Fruit fly (Drosophila melanogaster): ENCODE results near the gene CG6766.

The CG6766 gene

dm6 chr2L:12045941-12046855 is 5.7 kb upstream of the CG6766 start, which contains the start of gene CG6770 (continued):
- TF ChIP-seq CG6808 (GFP tag; optimal IDR thresholded peaks at IDR 0.05) (peak; percentile 88), Smox (GFP tag; optimal IDR thresholded peaks at IDR 0.05) (peak; percentile 92), CG3032 (tag; optimal IDR thresholded peaks at IDR 0.05) (peak; percentile 88), topi (GFP tag; optimal IDR thresholded peaks at IDR 0.05) (peak; percentile 87), Eip78C (GFP tag) (peak; percentile 97), CG6163 (GFP tag; IDR thresholded peaks at IDR 0.05) (peak; percentile 91), ss (GFP tag; optimal IDR thresholded peaks at IDR 0.05) (peak; percentile 81 to 87), CG16779 (tag; optimal IDR thresholded peaks at IDR 0.05) (peak; percentile 85), CG11762 (GFP tag; optimal IDR thresholded peaks at IDR 0.05; ENCODE audit: insufficient read depth) (peak; percentile 79), CG4318 (GFP tag; optimal IDR thresholded peaks at IDR 0.05) (peak; percentile 38), Sox14 (GFP tag; optimal IDR thresholded peaks at IDR 0.05) (peak; percentile 74), Eip75B (GFP tag; optimal IDR thresholded peaks at IDR 0.05) (peak; percentile 85), cyc (GFP tag; optimal IDR thresholded peaks at IDR 0.05) (peak; percentile 80), CG15336 (GFP tag; IDR thresholded peaks at IDR 0.05) (peak; percentile 92), CG8119 (GFP tag; IDR thresholded peaks at IDR 0.05) (peak; percentile 89), svp (GFP tag) (peak; percentile 94), Hr38 (GFP tag; optimal IDR thresholded peaks at IDR 0.05) (no peak), pdm3 (GFP tag; optimal IDR thresholded peaks at IDR 0.05) (peak; percentile 87), CG1621 (tag; optimal IDR thresholded peaks at IDR 0.05) (peak; percentile 64), Met (GFP tag; optimal IDR thresholded peaks at IDR 0.05) (peak; percentile 91), CG31627 (GFP tag; optimal IDR thresholded peaks at IDR 0.05) (peak; percentile 82), fd85E (GFP tag; optimal IDR thresholded peaks at IDR 0.05) (peak; percentile 63), CG10669 (GFP tag; optimal IDR thresholded peaks at IDR 0.05) (peak; percentile 80), Sox15 (GFP tag; optimal IDR thresholded peaks at IDR 0.05) (peak; percentile 61), Ets21C (GFP tag; optimal IDR thresholded peaks at IDR 0.05) (peak; percentile 79)

- no peak for TF ChIP-seq topi (GFP tag; optimal IDR thresholded peaks at IDR 0.05)
- no peak for TF ChIP-seq Hr38 (GFP tag; optimal IDR thresholded peaks at IDR 0.05)
- TF ChIP-seq dsx (GFP tag; optimal IDR thresholded peaks at IDR 0.05; ENCODE audit: poor library complexity, severe bottlenecking), result no peak
- no peak for TF ChIP-seq Gug (GFP tag; IDR thresholded peaks at IDR 0.05)
- TF ChIP-seq Sox102F (GFP tag; optimal IDR thresholded peaks at IDR 0.05), result no peak
- TF ChIP-seq CG34406 (GFP tag; optimal IDR thresholded peaks at IDR 0.05), result no peak
These were observed 5.1 kb upstream of the CG6766 start for dm6 chr2L:12045578-12045940.

- peak; percentile 51 for TF ChIP-seq Ets21C (GFP tag; optimal IDR thresholded peaks at IDR 0.05)
- peak; percentile 67 for TF ChIP-seq dac (GFP tag; optimal IDR thresholded peaks at IDR 0.05)
- no peak for TF ChIP-seq Hr38 (GFP tag; optimal IDR thresholded peaks at IDR 0.05)
- peak; percentile 46 for TF ChIP-seq CG9139 (GFP tag; optimal IDR thresholded peaks at IDR 0.05)
- peak; percentile 70 for TF ChIP-seq CG11294 (GFP tag; IDR thresholded peaks at IDR 0.05)
- TF ChIP-seq CG6808 (GFP tag; optimal IDR thresholded peaks at IDR 0.05), result peak; percentile 73
- TF ChIP-seq fd85E (GFP tag; optimal IDR thresholded peaks at IDR 0.05), result peak; percentile 26
- TF ChIP-seq dsx (GFP tag; optimal IDR thresholded peaks at IDR 0.05; ENCODE audit: poor library complexity, severe bottlenecking), result peak; percentile 47
- TF ChIP-seq CG11762 (GFP tag; optimal IDR thresholded peaks at IDR 0.05; ENCODE audit: insufficient read depth), result peak; percentile 74
- peak; percentile 88 for TF ChIP-seq CG6276 (GFP tag; optimal IDR thresholded peaks at IDR 0.05)
- TF ChIP-seq Ets96B (tag; optimal IDR thresholded peaks at IDR 0.05), result peak; percentile 67
- peak; percentile 80 for TF ChIP-seq CG32006 (GFP tag; optimal IDR thresholded peaks at IDR 0.05)
- TF ChIP-seq CG7368 (GFP tag; optimal IDR thresholded peaks at IDR 0.05), result peak; percentile 83
- peak; percentile 81 for TF ChIP-seq CG34406 (GFP tag; optimal IDR thresholded peaks at IDR 0.05)
- TF ChIP-seq acj6 (GFP tag; optimal IDR thresholded peaks at IDR 0.05), result peak; percentile 80
- peak; percentile 92 for TF ChIP-seq svp (GFP tag)
- peak; percentile 89 for TF ChIP-seq esn (GFP tag; optimal IDR thresholded peaks at IDR 0.05)
- TF ChIP-seq CG10669 (GFP tag; optimal IDR thresholded peaks at IDR 0.05), result peak; percentile 76
- peak; percentile 93 for TF ChIP-seq CG15336 (GFP tag; IDR thresholded peaks at IDR 0.05)
- TF ChIP-seq OdsH (GFP tag; optimal IDR thresholded peaks at IDR 0.05), result peak; percentile 81
- peak; percentile 60 for TF ChIP-seq spab (GFP tag; optimal IDR thresholded peaks at IDR 0.05)
- TF ChIP-seq Blimp-1 (GFP tag; optimal IDR thresholded peaks at IDR 0.05), result peak; percentile 26
- peak; percentile 67 to 83 for TF ChIP-seq ss (GFP tag; optimal IDR thresholded peaks at IDR 0.05)
- no peak for TF ChIP-seq CG4318 (GFP tag; optimal IDR thresholded peaks at IDR 0.05)
- peak; percentile 58 for TF ChIP-seq fd59A (GFP tag; optimal IDR thresholded peaks at IDR 0.05)
- peak; percentile 85 for TF ChIP-seq Sox14 (GFP tag; optimal IDR thresholded peaks at IDR 0.05)
These were observed 4.3 kb upstream of the CG6766 start, which contains the start of gene CG6785 for dm6 chr2L:12044613-12045350. TSS of gene CG6785 (minus strand) at chr2L:12045200.
